Worm (Caenorhabditis elegans) whole organism, L4 larva: ENCODE results near the gene gldi-10.

Source experiments
- F49E8.2 ChIP-seq: sonication (generic microtip); optimal IDR thresholded peaks from 2 replicates; lab custom pipeline; 2016; ENCODE audit warnings: missing compliant biosample characterization, mild to moderate bottlenecking, missing genetic modification characterization, borderline replicate concordance
- R02D3.7 ChIP-seq: fragments of 150-350 bp; sonication (generic microtip); optimal IDR thresholded peaks from 3 replicates; lab custom pipeline; 2014; ENCODE audit warnings: missing biosample characterization, missing genetic modification characterization
- T20F7.1 ChIP-seq: fragments of 200-800 bp; sonication (Bioruptor generic); optimal IDR thresholded peaks from 2 replicates; lab custom pipeline; 2018; ENCODE audit warnings: mild to moderate bottlenecking, missing genetic modification characterization, missing compliant biosample characterization
- T26A8.4 ChIP-seq: fragments of 200-800 bp; sonication (Bioruptor generic); IDR thresholded peaks from 2 replicates; pipeline ENCODE4 v1.3.6; 2022; ENCODE audit warnings: missing genetic modification characterization, missing compliant biosample characterization
- Y5F2A.4 ChIP-seq: fragments of 200-800 bp; sonication (Bioruptor generic); optimal IDR thresholded peaks from 2 replicates; lab custom pipeline; 2018; ENCODE audit warnings: mild to moderate bottlenecking, missing genetic modification characterization, missing compliant biosample characterization
- Y75B8A.6 ChIP-seq: fragments of 200-800 bp; sonication (Bioruptor generic); IDR thresholded peaks from 2 replicates; pipeline ENCODE4 v1.3.6; 2022; ENCODE audit warnings: missing genetic modification reagents, missing genetic modification characterization, missing compliant biosample characterization
- aha-1 ChIP-seq: fragments of 150-350 bp; peaks from one replicate; lab custom pipeline; 2014; ENCODE audit warnings: missing biosample characterization, missing genetic modification characterization
- ceh-20 ChIP-seq: fragments of 200-800 bp; sonication (Bioruptor generic); IDR thresholded peaks from 2 replicates; pipeline ENCODE4 v1.3.6; 2022; ENCODE audit warnings: missing genetic modification reagents, missing genetic modification characterization, missing compliant biosample characterization
- ceh-62 ChIP-seq: sonication (generic microtip); optimal IDR thresholded peaks from 2 replicates; lab custom pipeline; 2017; ENCODE audit warnings: missing biosample characterization, missing genetic modification characterization
- cey-2 ChIP-seq: sonication (generic microtip); optimal IDR thresholded peaks from 3 replicates; lab custom pipeline; 2017; ENCODE audit warnings: missing genetic modification characterization, mild to moderate bottlenecking, missing compliant biosample characterization, antibody characterized with exemption, borderline replicate concordance; ENCODE audit not compliant: insufficient read depth
- ctbp-1 ChIP-seq: fragments of 200-800 bp; sonication (Bioruptor generic); IDR thresholded peaks from 2 replicates; pipeline ENCODE4 v1.3.6; 2022; ENCODE audit warnings: missing genetic modification reagents, missing genetic modification characterization, missing compliant biosample characterization
- daf-12 ChIP-seq: fragments of 150-350 bp; optimal IDR thresholded peaks from 2 replicates; lab custom pipeline; 2014; ENCODE audit warnings: missing biosample characterization, missing genetic modification reagents, missing genetic modification characterization
- dmd-8 ChIP-seq: fragments of 200-800 bp; sonication (Bioruptor generic); IDR thresholded peaks from 2 replicates; pipeline ENCODE4 v1.3.6; 2022; ENCODE audit warnings: missing genetic modification characterization, missing compliant biosample characterization
- dmd-9 ChIP-seq: fragments of 200-800 bp; sonication (Bioruptor generic); IDR thresholded peaks from 2 replicates; pipeline ENCODE4 v1.3.6; 2022; ENCODE audit warnings: missing genetic modification reagents, missing genetic modification characterization, missing compliant biosample characterization
- duxl-1 ChIP-seq: sonication (generic microtip); optimal IDR thresholded peaks from 2 replicates; lab custom pipeline; 2016; ENCODE audit warnings: mild to moderate bottlenecking, missing genetic modification characterization, moderate library complexity, missing compliant biosample characterization; ENCODE audit not compliant: poor library complexity
- dve-1 ChIP-seq: sonication (generic microtip); optimal IDR thresholded peaks from 2 replicates; lab custom pipeline; 2017; ENCODE audit warnings: antibody characterized with exemption, mild to moderate bottlenecking, missing genetic modification characterization, missing compliant biosample characterization; ENCODE audit not compliant: insufficient read depth
- egl-27 ChIP-seq: sonication (generic microtip); optimal IDR thresholded peaks from 3 replicates; lab custom pipeline; 2017; ENCODE audit warnings: missing biosample characterization, missing genetic modification reagents, missing genetic modification characterization
- fkh-10 ChIP-seq: fragments of 150-350 bp; optimal IDR thresholded peaks from 2 replicates; lab custom pipeline; 2014; ENCODE audit warnings: missing biosample characterization, missing genetic modification reagents, missing genetic modification characterization
- gei-8 ChIP-seq: fragments of 200-800 bp; sonication (Bioruptor generic); optimal IDR thresholded peaks from 2 replicates; lab custom pipeline; 2018; ENCODE audit warnings: mild to moderate bottlenecking, missing genetic modification characterization, missing compliant biosample characterization
- hif-1 ChIP-seq, 2 experiments: sonication (generic microtip); optimal IDR thresholded peaks; 2 replicates each; lab custom pipeline; 2016 to 2017; ENCODE audit warnings: missing compliant biosample characterization in 2 of 2, missing genetic modification characterization in 2 of 2, missing genetic modification reagents in 2 of 2, missing genotype in 2 of 2, mild to moderate bottlenecking in 1 of 2
- hlh-30 ChIP-seq: sonication (generic microtip); optimal IDR thresholded peaks from 2 replicates; lab custom pipeline; 2017; ENCODE audit warnings: antibody characterized with exemption, mild to moderate bottlenecking, missing genetic modification characterization, missing compliant biosample characterization; ENCODE audit not compliant: insufficient read depth
- hmg-1.1 ChIP-seq: fragments of 200-800 bp; sonication (Bioruptor generic); IDR thresholded peaks from 2 replicates; pipeline ENCODE4 v1.3.6; 2022; ENCODE audit warnings: missing genetic modification reagents, missing genetic modification characterization, missing compliant biosample characterization
- jun-1 ChIP-seq: fragments of 150-350 bp; optimal IDR thresholded peaks from 2 replicates; lab custom pipeline; 2014; ENCODE audit warnings: missing biosample characterization, missing genetic modification reagents, missing genetic modification characterization
- lim-7 ChIP-seq: fragments of 200-800 bp; sonication (Bioruptor generic); IDR thresholded peaks from 2 replicates; pipeline ENCODE4 v1.3.6; 2022; ENCODE audit warnings: missing genetic modification characterization, missing compliant biosample characterization
- lin-13 ChIP-seq: fragments of 150-350 bp; optimal IDR thresholded peaks from 2 replicates; lab custom pipeline; 2014; ENCODE audit warnings: missing biosample characterization, missing genetic modification reagents, missing genetic modification characterization
- lin-38 ChIP-seq: fragments of 200-800 bp; sonication (Bioruptor generic); IDR thresholded peaks from 2 replicates; pipeline ENCODE4 v1.3.6; 2022; ENCODE audit warnings: missing genetic modification reagents, missing genetic modification characterization, missing compliant biosample characterization
- lsy-2 ChIP-seq, 2 experiments: fragments of 150-350 bp in 1 of 2; sonication (generic microtip) in 1 of 2; optimal IDR thresholded peaks; 2 replicates each; lab custom pipeline; 2014 to 2017; ENCODE audit warnings: missing biosample characterization in 2 of 2, missing genetic modification characterization in 2 of 2
- mdl-1 ChIP-seq, 2 experiments: fragments of 150-350 bp in 1 of 2; sonication (generic microtip) in 1 of 2; optimal IDR thresholded peaks; 2 replicates each; lab custom pipeline; 2014 to 2017; ENCODE audit warnings: missing biosample characterization in 2 of 2, missing genetic modification characterization in 2 of 2
- mep-1 ChIP-seq: fragments of 150-350 bp; sonication (generic microtip); optimal IDR thresholded peaks from 3 replicates; lab custom pipeline; 2014; ENCODE audit warnings: missing biosample characterization, missing genetic modification characterization
- nhr-102 ChIP-seq: sonication (generic microtip); optimal IDR thresholded peaks from 2 replicates; lab custom pipeline; 2016; ENCODE audit warnings: mild to moderate bottlenecking, missing genetic modification characterization, moderate library complexity, missing compliant biosample characterization
- nhr-11 ChIP-seq: fragments of 150-350 bp; optimal IDR thresholded peaks from 2 replicates; lab custom pipeline; 2014; ENCODE audit warnings: missing biosample characterization, missing genetic modification characterization
- nhr-237 ChIP-seq: sonication (generic microtip); optimal IDR thresholded peaks from 2 replicates; lab custom pipeline; 2017; ENCODE audit warnings: missing biosample characterization, missing genetic modification characterization
- nhr-41 ChIP-seq: fragments of 200-800 bp; sonication (Bioruptor generic); IDR thresholded peaks from 2 replicates; pipeline ENCODE4 v1.3.6; 2022; ENCODE audit warnings: missing genetic modification reagents, missing genetic modification characterization, missing compliant biosample characterization
- nhr-42 ChIP-seq: fragments of 200-800 bp; sonication (Bioruptor generic); IDR thresholded peaks from 2 replicates; pipeline ENCODE4 v1.3.6; 2022; ENCODE audit warnings: missing genetic modification characterization, missing compliant biosample characterization
- nhr-48 ChIP-seq: sonication (generic microtip); optimal IDR thresholded peaks from 2 replicates; lab custom pipeline; 2016; ENCODE audit warnings: mild to moderate bottlenecking, missing genetic modification characterization, missing compliant biosample characterization
- nhr-76 ChIP-seq: fragments of 150-350 bp; optimal IDR thresholded peaks from 2 replicates; lab custom pipeline; 2014; ENCODE audit warnings: missing biosample characterization, missing genetic modification characterization
- php-3 ChIP-seq: fragments of 200-800 bp; sonication (Bioruptor generic); IDR thresholded peaks from 2 replicates; pipeline ENCODE4 v1.3.6; 2022; ENCODE audit warnings: missing genetic modification reagents, missing genetic modification characterization, missing compliant biosample characterization
- pqm-1 ChIP-seq: sonication (generic microtip); optimal IDR thresholded peaks from 2 replicates; lab custom pipeline; 2017; ENCODE audit warnings: missing biosample characterization, missing genetic modification characterization
- saeg-2 ChIP-seq: fragments of 200-800 bp; sonication (Bioruptor generic); IDR thresholded peaks from 2 replicates; pipeline ENCODE4 v1.3.6; 2022; ENCODE audit warnings: missing genetic modification reagents, missing genetic modification characterization, missing compliant biosample characterization
- spr-3 ChIP-seq: fragments of 200-800 bp; sonication (Bioruptor generic); optimal IDR thresholded peaks from 2 replicates; lab custom pipeline; 2018; ENCODE audit warnings: mild to moderate bottlenecking, missing genetic modification characterization, missing compliant biosample characterization
- tag-97 ChIP-seq: fragments of 200-800 bp; sonication (Bioruptor generic); IDR thresholded peaks from 2 replicates; pipeline ENCODE4 v1.3.6; 2022; ENCODE audit warnings: missing genetic modification characterization, missing compliant biosample characterization
- unc-130 ChIP-seq: sonication (generic microtip); optimal IDR thresholded peaks from 2 replicates; lab custom pipeline; 2016; ENCODE audit warnings: missing genetic modification reagents, missing genetic modification characterization, missing compliant biosample characterization
- unc-39 ChIP-seq: sonication (generic microtip); optimal IDR thresholded peaks from 2 replicates; lab custom pipeline; 2017; ENCODE audit warnings: missing biosample characterization, missing genetic modification characterization
- unc-62 ChIP-seq, 3 experiments: fragments of 150-350 bp in 1 of 3; sonication (generic microtip); optimal IDR thresholded peaks in 2 of 3; peaks in 1 of 3; 1 replicate in 1 of 3; 2 replicates in 2 of 3; lab custom pipeline; 2014 to 2017; ENCODE audit warnings: missing biosample characterization in 3 of 3, missing genetic modification characterization in 3 of 3, missing genetic modification reagents in 3 of 3, missing genotype in 1 of 3
- zfp-2 ChIP-seq: sonication (generic microtip); optimal IDR thresholded peaks from 2 replicates; lab custom pipeline; 2016; ENCODE audit warnings: mild to moderate bottlenecking, missing genetic modification characterization, missing compliant biosample characterization
- zfp-3 ChIP-seq: fragments of 200-800 bp; sonication (Bioruptor generic); conservative IDR thresholded peaks from 2 replicates; pipeline ENCODE4 v1.3.6; 2022; ENCODE audit warnings: missing genetic modification reagents, missing genetic modification characterization, missing compliant biosample characterization

gldi-10 gene

ce11 chrIV:9144405-9144804 lies 45.4 kb downstream of the gldi-10 start, which contains the start of gene flp-1:
flp-1 (plus strand) TSS chrIV:9144705.
- TF ChIP-seq lin-38 (GFP tag; lab: Robert Waterston, UW): no peak
- no peak for TF ChIP-seq unc-130 (GFP tag; lab: Kevin White, UChicago)
- no peak for TF ChIP-seq saeg-2 (GFP tag; lab: Robert Waterston, UW)
- no peak for TF ChIP-seq ceh-20
- TF ChIP-seq ctbp-1 (GFP tag; lab: Robert Waterston, UW): no peak
- TF ChIP-seq nhr-76 (tag; lab: Kevin White, UChicago): no peak
- TF ChIP-seq jun-1 (tag; lab: Kevin White, UChicago): no peak
- no peak for TF ChIP-seq dmd-8 (GFP tag; lab: Robert Waterston, UW)
- TF ChIP-seq T26A8.4 (GFP tag; lab: Robert Waterston, UW): no peak
- TF ChIP-seq lin-13 (GFP tag; lab: Kevin White, UChicago): no peak
- TF ChIP-seq duxl-1 (tag; lab: Kevin White, UChicago): no peak
- no peak for TF ChIP-seq T20F7.1 (GFP tag; lab: Kevin White, UChicago)
- TF ChIP-seq lsy-2 (tag; optimal IDR thresholded peaks at IDR 0.05; lab: Kevin White, UChicago): no peak
- no peak for TF ChIP-seq nhr-102 (tag; lab: Kevin White, UChicago)
- TF ChIP-seq unc-62 (GFP tag; optimal IDR thresholded peaks at IDR 0.05 in 1 of 2; lab: Kevin White, UChicago): no peak
- no peak for TF ChIP-seq unc-62 (tag; optimal IDR thresholded peaks at IDR 0.05; lab: Kevin White, UChicago)
- TF ChIP-seq R02D3.7: no peak
- TF ChIP-seq mdl-1 (tag; optimal IDR thresholded peaks at IDR 0.05; lab: Kevin White, UChicago): no peak

DNA sequence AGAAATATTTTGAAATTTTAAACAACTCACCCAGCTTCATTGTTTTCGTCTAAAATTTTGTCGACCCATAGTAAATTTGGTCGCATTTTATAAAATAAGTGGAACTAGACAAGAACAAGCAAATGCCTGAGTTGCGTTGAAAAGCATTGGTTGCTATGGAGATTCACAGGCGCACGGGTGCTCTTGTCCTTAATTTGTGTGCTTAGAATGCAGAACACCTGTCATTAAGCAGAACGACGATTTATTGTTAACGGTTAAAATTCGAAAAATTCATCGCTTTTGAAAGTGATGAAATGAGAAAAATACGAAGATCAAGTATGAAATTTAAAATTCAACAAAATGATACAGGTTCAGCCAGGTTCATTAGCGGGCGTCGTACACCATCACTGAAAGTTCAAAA lies 47.1 kb downstream of the gldi-10 start, which contains the start of gene daf-10:
Gene daf-10 (minus strand): TSS at position 101 of the 400 bp plus-strand sequence.
- TF ChIP-seq dve-1 (no peak), zfp-3 (GFP tag; lab: Robert Waterston, UW) (no peak), gei-8 (GFP tag; lab: Kevin White, UChicago) (no peak), dmd-8 (GFP tag; lab: Robert Waterston, UW) (no peak), zfp-2 (tag; lab: Kevin White, UChicago) (no peak), unc-39 (tag; lab: Kevin White, UChicago) (no peak), tag-97 (GFP tag; lab: Robert Waterston, UW) (no peak), lim-7 (no peak), cey-2 (tag; lab: Kevin White, UChicago) (no peak), spr-3 (no peak), daf-12 (tag; lab: Kevin White, UChicago) (no peak), hif-1 (tag; optimal IDR thresholded peaks at IDR 0.05; lab: Kevin White, UChicago) (no peak), nhr-42 (GFP tag; lab: Robert Waterston, UW) (no peak), Y5F2A.4 (no peak), T26A8.4 (GFP tag; lab: Robert Waterston, UW) (no peak), Y75B8A.6 (GFP tag; lab: Robert Waterston, UW) (no peak)

DNA sequence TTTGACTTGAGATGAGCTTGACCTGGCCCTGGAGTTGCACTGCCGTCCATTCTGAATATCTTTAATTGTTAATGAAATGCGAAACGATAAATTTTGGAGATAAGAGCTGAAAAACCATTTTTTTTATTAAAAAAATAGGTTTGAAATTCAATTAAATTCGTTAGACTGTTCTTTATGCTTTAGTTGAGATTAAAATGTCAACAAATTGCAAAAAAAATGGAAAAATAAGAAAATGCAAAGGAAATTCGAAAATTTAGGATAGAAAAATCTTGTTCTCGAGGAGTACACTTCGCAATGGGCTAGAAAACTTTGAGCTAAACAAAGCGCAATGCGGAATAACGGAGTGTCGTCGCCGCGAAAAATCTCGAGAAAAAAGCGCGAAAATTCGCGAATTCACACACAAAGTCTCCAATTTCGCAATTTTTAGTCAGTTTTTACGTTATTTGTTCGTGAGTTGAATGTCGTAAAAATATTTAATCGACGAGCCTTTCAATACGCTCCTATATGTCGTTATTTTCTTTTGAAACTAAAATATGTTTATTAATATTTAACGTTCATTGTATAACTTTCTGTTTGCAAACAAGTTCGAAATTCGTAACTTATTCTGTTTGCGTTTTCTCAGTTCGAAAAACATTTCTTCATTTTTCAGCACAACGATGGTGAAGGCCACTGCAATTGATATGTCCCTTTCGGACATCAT lies 47.9 kb downstream of the gldi-10 start, which contains the start of the genes rpb-12 and aly-2:
Gene rpb-12 (minus strand): TSS at position 51 of the 700 bp plus-strand sequence.
Gene aly-2 (plus strand): TSS at position 650 of the 700 bp plus-strand sequence.
- TF ChIP-seq nhr-41 (GFP tag; lab: Robert Waterston, UW): no peak
- TF ChIP-seq T20F7.1 (GFP tag; lab: Kevin White, UChicago): peak; percentile 99
- no peak for TF ChIP-seq lsy-2 (tag; optimal IDR thresholded peaks at IDR 0.05; lab: Kevin White, UChicago)
- TF ChIP-seq F49E8.2 (tag; lab: Kevin White, UChicago): peak; percentile 46
- no peak for TF ChIP-seq nhr-237 (tag; lab: Kevin White, UChicago)
- no peak for TF ChIP-seq ceh-62
- TF ChIP-seq dve-1: no peak
- TF ChIP-seq php-3 (GFP tag; lab: Robert Waterston, UW): no peak
- no peak for TF ChIP-seq fkh-10
- TF ChIP-seq nhr-48: no peak
- TF ChIP-seq nhr-11 (tag; lab: Kevin White, UChicago): peak; percentile 36
- TF ChIP-seq nhr-102 (tag; lab: Kevin White, UChicago): no peak
- TF ChIP-seq aha-1 (tag; lab: Kevin White, UChicago): no peak
- no peak for TF ChIP-seq jun-1 (tag; lab: Kevin White, UChicago)
- no peak for TF ChIP-seq hlh-30 (tag; lab: Kevin White, UChicago)
- TF ChIP-seq egl-27 (tag; lab: Kevin White, UChicago): no peak
- no peak for TF ChIP-seq hmg-1.1 (GFP tag; lab: Robert Waterston, UW)
- no peak for TF ChIP-seq saeg-2 (GFP tag; lab: Robert Waterston, UW)
- TF ChIP-seq R02D3.7: no peak
- no peak for TF ChIP-seq dmd-9
- no peak for TF ChIP-seq mep-1 (tag; lab: Kevin White, UChicago)
- no peak for TF ChIP-seq pqm-1 (tag; lab: Kevin White, UChicago)
